Worm (Caenorhabditis elegans) whole organism, L4/young adult: ENCODE data around the gene clec-6.

Source experiments
- W03F9.2 ChIP-seq: fragments of 150-350 bp; optimal IDR thresholded peaks from 2 replicates; lab custom pipeline; 2014; ENCODE audit warnings: missing biosample characterization, missing genetic modification characterization
- dao-5 ChIP-seq: sonication (generic microtip); optimal IDR thresholded peaks from 2 replicates; lab custom pipeline; 2016; ENCODE audit warnings: missing genotype, missing genetic modification characterization, moderate library complexity, missing compliant biosample characterization
- him-1 ChIP-seq: sonication (generic microtip); optimal IDR thresholded peaks from 2 replicates; lab custom pipeline; 2016; ENCODE audit warnings: missing genotype, missing genetic modification reagents, missing genetic modification characterization, missing compliant biosample characterization

- TF ChIP-seq him-1 (tag; lab: Kevin White, UChicago) (no peak), dao-5 (tag; lab: Kevin White, UChicago) (no peak), W03F9.2 (tag; lab: Kevin White, UChicago) (no peak)
Observed at ce11 chrIII:4854918-4855317, 32.3 kb downstream of the clec-6 start, which contains the start of gene C35D10.8.
